Worm (Caenorhabditis elegans) whole organism, L2 larva: ENCODE data around the gene C06G4.4.
"Not testable (repeated sequence)": the region's sequence is repeated elsewhere in the genome, so short reads cannot be mapped to it uniquely, and the experiment has no call there.

Experiments used
- C34F6.9 ChIP-seq: fragments of 150-350 bp; optimal IDR thresholded peaks from 2 replicates; lab custom pipeline; 2014; ENCODE audit warnings: missing biosample characterization, missing genetic modification characterization
- F13H6.1 ChIP-seq: sonication (generic microtip); optimal IDR thresholded peaks from 2 replicates; lab custom pipeline; 2016; ENCODE audit warnings: missing genetic modification characterization, missing compliant biosample characterization
- R02D3.7 ChIP-seq: fragments of 150-350 bp; optimal IDR thresholded peaks from 2 replicates; lab custom pipeline; 2014; ENCODE audit warnings: missing biosample characterization, missing genetic modification characterization
- alr-1 ChIP-seq: fragments of 150-350 bp; optimal IDR thresholded peaks from 2 replicates; lab custom pipeline; 2014; ENCODE audit warnings: missing biosample characterization, missing genetic modification characterization
- aly-2 ChIP-seq: fragments of 150-350 bp; optimal IDR thresholded peaks from 2 replicates; lab custom pipeline; 2014; ENCODE audit warnings: missing biosample characterization, missing genetic modification characterization
- blmp-1 ChIP-seq: sonication (generic microtip); optimal IDR thresholded peaks from 2 replicates; lab custom pipeline; 2017; ENCODE audit warnings: missing genetic modification characterization, mild to moderate bottlenecking, missing compliant biosample characterization, antibody characterized with exemption, moderate library complexity; ENCODE audit not compliant: insufficient read depth
- ceh-16 ChIP-seq: fragments of 150-350 bp; optimal IDR thresholded peaks from 2 replicates; lab custom pipeline; 2014; ENCODE audit warnings: missing biosample characterization, missing genetic modification characterization
- crh-2 ChIP-seq: sonication (generic microtip); optimal IDR thresholded peaks from 2 replicates; lab custom pipeline; 2017; ENCODE audit warnings: missing biosample characterization, missing genetic modification characterization
- elt-3 ChIP-seq: sonication (generic microtip); optimal IDR thresholded peaks from 2 replicates; lab custom pipeline; 2017; ENCODE audit warnings: missing biosample characterization, missing genetic modification characterization
- gmeb-1 ChIP-seq: fragments of 150-350 bp; optimal IDR thresholded peaks from 2 replicates; lab custom pipeline; 2014; ENCODE audit warnings: missing biosample characterization, missing genetic modification characterization
- lin-11 ChIP-seq: fragments of 150-350 bp; sonication (generic microtip); optimal IDR thresholded peaks from 2 replicates; lab custom pipeline; 2014; ENCODE audit warnings: missing biosample characterization, missing genetic modification characterization, inconsistent platforms, mixed read lengths
- lin-39 ChIP-seq: fragments of 150-350 bp; optimal IDR thresholded peaks from 2 replicates; lab custom pipeline; 2014; ENCODE audit warnings: missing biosample characterization, missing genetic modification reagents, missing genetic modification characterization
- nhr-10 ChIP-seq: sonication (generic microtip); optimal IDR thresholded peaks from 2 replicates; lab custom pipeline; 2017; ENCODE audit warnings: missing biosample characterization, missing genetic modification characterization
- nhr-11 ChIP-seq: fragments of 150-350 bp; optimal IDR thresholded peaks from 2 replicates; lab custom pipeline; 2014; ENCODE audit warnings: missing biosample characterization, missing genetic modification characterization
- nhr-12 ChIP-seq: fragments of 150-350 bp; optimal IDR thresholded peaks from 2 replicates; lab custom pipeline; 2014; ENCODE audit warnings: missing biosample characterization, missing genetic modification characterization
- nhr-21 ChIP-seq: fragments of 150-350 bp; optimal IDR thresholded peaks from 2 replicates; lab custom pipeline; 2014; ENCODE audit warnings: missing biosample characterization, missing genetic modification characterization
- nhr-23 ChIP-seq: fragments of 150-350 bp; optimal IDR thresholded peaks from 2 replicates; lab custom pipeline; 2014; ENCODE audit warnings: missing biosample characterization, missing genetic modification reagents, missing genetic modification characterization
- nhr-25 ChIP-seq: fragments of 150-350 bp; sonication (generic microtip); optimal IDR thresholded peaks from 3 replicates; lab custom pipeline; 2014; ENCODE audit warnings: missing biosample characterization, missing genetic modification characterization
- nhr-6 ChIP-seq: fragments of 150-350 bp; optimal IDR thresholded peaks from 2 replicates; lab custom pipeline; 2014; ENCODE audit warnings: missing biosample characterization, missing genetic modification characterization
- nhr-77 ChIP-seq: fragments of 150-350 bp; optimal IDR thresholded peaks from 2 replicates; lab custom pipeline; 2014; ENCODE audit warnings: missing biosample characterization, missing genetic modification characterization
- peb-1 ChIP-seq: fragments of 150-350 bp; optimal IDR thresholded peaks from 2 replicates; lab custom pipeline; 2014; ENCODE audit warnings: missing biosample characterization, missing genetic modification characterization
- sem-4 ChIP-seq: fragments of 150-350 bp; optimal IDR thresholded peaks from 2 replicates; lab custom pipeline; 2014; ENCODE audit warnings: missing biosample characterization, missing genetic modification reagents, missing genetic modification characterization
- sma-3 ChIP-seq: sonication (generic microtip); optimal IDR thresholded peaks from 2 replicates; lab custom pipeline; 2016; ENCODE audit warnings: missing genetic modification reagents, missing genetic modification characterization, missing compliant biosample characterization
- sma-9 ChIP-seq, 2 experiments: fragments of 150-350 bp in 1 of 2; sonication (generic microtip) in 1 of 2; optimal IDR thresholded peaks; 2 replicates each; lab custom pipeline; 2014 to 2016; ENCODE audit warnings: missing genetic modification characterization in 2 of 2, mild to moderate bottlenecking in 1 of 2, missing biosample characterization in 1 of 2, missing compliant biosample characterization in 1 of 2, missing genetic modification reagents in 1 of 2, moderate library complexity in 1 of 2
- snpc-4 ChIP-seq: fragments of 150-350 bp; optimal IDR thresholded peaks from 2 replicates; lab custom pipeline; 2014; ENCODE audit warnings: missing biosample characterization, missing genetic modification characterization
- unc-39 ChIP-seq: fragments of 150-350 bp; optimal IDR thresholded peaks from 2 replicates; lab custom pipeline; 2014; ENCODE audit warnings: missing biosample characterization, missing genetic modification characterization
- unc-55 ChIP-seq: fragments of 150-350 bp; sonication (generic microtip); optimal IDR thresholded peaks from 3 replicates; lab custom pipeline; 2014; ENCODE audit warnings: missing biosample characterization, missing genetic modification reagents, missing genetic modification characterization
- unc-62 ChIP-seq: fragments of 150-350 bp; optimal IDR thresholded peaks from 2 replicates; lab custom pipeline; 2014; ENCODE audit warnings: missing biosample characterization, missing genetic modification reagents, missing genetic modification characterization
- zag-1 ChIP-seq: fragments of 150-350 bp; optimal IDR thresholded peaks from 2 replicates; lab custom pipeline; 2014; ENCODE audit warnings: missing biosample characterization, missing genetic modification characterization
- ztf-1 ChIP-seq: fragments of 200-800 bp; sonication (Bioruptor generic); conservative IDR thresholded peaks from 2 replicates; pipeline ENCODE4 v1.3.6; 2022; ENCODE audit warnings: missing genetic modification characterization, missing compliant biosample characterization
- ztf-11 ChIP-seq: sonication (generic microtip); optimal IDR thresholded peaks from 2 replicates; lab custom pipeline; 2017; ENCODE audit warnings: missing biosample characterization, missing genetic modification characterization

C06G4.4 gene

DNA sequence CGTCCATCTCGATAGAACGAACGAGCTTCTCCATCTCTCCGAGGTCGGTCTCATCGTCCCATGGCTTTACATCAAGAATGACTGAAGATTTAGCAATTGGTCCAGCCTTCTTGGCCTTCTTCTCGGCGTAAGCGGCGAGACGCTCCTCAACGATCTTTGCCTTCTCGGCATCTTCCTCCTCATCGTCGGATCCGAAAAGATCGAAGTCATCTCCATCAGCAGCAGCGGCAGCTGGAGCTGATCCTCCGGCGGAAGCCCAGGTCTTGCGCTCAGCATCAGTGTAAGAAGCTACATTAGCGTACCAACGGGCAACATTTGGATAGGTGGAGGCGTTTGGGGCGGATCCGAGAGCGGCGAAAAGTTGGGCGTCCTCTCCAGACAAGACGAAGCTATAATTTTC is 4.9 kb downstream of the C06G4.4 start:
- no peak for TF ChIP-seq nhr-10 (tag; lab: Kevin White, UChicago)
- no peak for TF ChIP-seq ceh-16 (tag; lab: Kevin White, UChicago)
- no peak for TF ChIP-seq nhr-6 (tag; lab: Kevin White, UChicago)
- no peak for TF ChIP-seq elt-3 (tag; lab: Kevin White, UChicago)
- no peak for TF ChIP-seq F13H6.1
- no peak for TF ChIP-seq blmp-1
- no peak for TF ChIP-seq sma-9 (GFP tag; optimal IDR thresholded peaks at IDR 0.05; lab: Kevin White, UChicago)
- no peak for TF ChIP-seq sma-9 (tag; optimal IDR thresholded peaks at IDR 0.05; lab: Kevin White, UChicago)
- TF ChIP-seq peb-1 (tag; lab: Kevin White, UChicago), result no peak
- no peak for TF ChIP-seq alr-1 (tag; lab: Kevin White, UChicago)
- no peak for TF ChIP-seq unc-55 (GFP tag; lab: Kevin White, UChicago)

DNA sequence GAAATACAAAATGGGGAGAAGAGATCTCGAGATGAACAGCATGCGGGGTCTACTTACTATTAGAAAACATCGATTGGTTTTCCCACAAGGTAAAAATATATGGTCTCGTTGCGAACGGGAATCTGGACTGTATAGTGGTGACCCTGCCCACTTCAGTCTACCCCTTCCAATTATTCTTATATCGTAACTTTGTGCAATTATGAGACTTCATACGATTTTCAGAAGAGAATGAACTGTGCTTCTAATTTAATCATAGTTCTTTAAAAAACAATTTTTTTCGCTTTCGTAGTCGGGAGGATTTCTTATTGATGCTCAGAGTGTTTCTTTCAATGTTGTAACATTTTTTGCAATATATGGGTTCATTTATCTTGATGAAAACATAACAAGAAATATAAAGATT is 5.6 kb downstream of the C06G4.4 start, which contains the start of gene F54H12.5:
Gene F54H12.5 (minus strand): TSS at position 101 of the 400 bp plus-strand sequence.
- TF ChIP-seq ceh-16 (tag; lab: Kevin White, UChicago), result no peak
- TF ChIP-seq F13H6.1, result no peak
- TF ChIP-seq C34F6.9 (tag; lab: Kevin White, UChicago), result no peak
- TF ChIP-seq zag-1 (tag; lab: Kevin White, UChicago), result no peak
- no peak for TF ChIP-seq sma-3
- TF ChIP-seq unc-39 (tag; lab: Kevin White, UChicago), result no peak
- TF ChIP-seq ztf-1, result no peak
- TF ChIP-seq lin-39 (tag; lab: Kevin White, UChicago), result no peak
- TF ChIP-seq, all 48 proteins: peak for 0

DNA sequence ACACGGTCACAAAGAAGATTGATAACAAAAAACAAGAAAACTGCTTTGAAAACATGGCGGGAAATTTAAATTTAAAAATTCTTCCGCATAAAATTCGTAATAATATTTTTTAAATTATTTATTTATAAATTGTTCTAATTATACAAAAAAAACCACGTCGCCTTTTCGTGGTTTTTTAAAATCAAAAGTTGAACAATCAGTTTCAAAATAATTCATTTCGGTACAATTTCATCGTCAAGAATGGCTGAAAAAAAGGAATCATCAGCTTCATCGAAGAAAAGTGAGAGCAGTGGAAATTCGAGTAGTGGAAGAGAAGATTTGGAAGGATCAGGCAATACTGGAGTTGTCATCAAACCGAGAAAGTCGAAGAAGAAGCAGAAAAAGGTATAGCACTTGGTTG is 8.5 kb downstream of the C06G4.4 start, which contains the start of the genes F54H12.8 and F54H12.7:
Gene F54H12.8 (minus strand): TSS at position 101 of the 400 bp plus-strand sequence.
Gene F54H12.7 (plus strand): TSS at position 229 of the 400 bp plus-strand sequence.
- TF ChIP-seq crh-2 (tag; lab: Kevin White, UChicago) (no peak), nhr-23 (tag; lab: Kevin White, UChicago) (no peak), zag-1 (tag; lab: Kevin White, UChicago) (no peak), ztf-11 (tag; lab: Kevin White, UChicago) (no peak), aly-2 (tag; lab: Kevin White, UChicago) (no peak), peb-1 (tag; lab: Kevin White, UChicago) (no peak), blmp-1 (no peak), sem-4 (tag; lab: Kevin White, UChicago) (no peak), F13H6.1 (no peak), nhr-25 (no peak), ztf-1 (no peak), nhr-21 (tag; lab: Kevin White, UChicago) (no peak), C34F6.9 (tag; lab: Kevin White, UChicago) (no peak), gmeb-1 (tag; lab: Kevin White, UChicago) (no peak), unc-62 (GFP tag; lab: Kevin White, UChicago) (no peak), snpc-4 (tag; lab: Kevin White, UChicago) (no peak), nhr-12 (tag; lab: Kevin White, UChicago) (no peak)

DNA sequence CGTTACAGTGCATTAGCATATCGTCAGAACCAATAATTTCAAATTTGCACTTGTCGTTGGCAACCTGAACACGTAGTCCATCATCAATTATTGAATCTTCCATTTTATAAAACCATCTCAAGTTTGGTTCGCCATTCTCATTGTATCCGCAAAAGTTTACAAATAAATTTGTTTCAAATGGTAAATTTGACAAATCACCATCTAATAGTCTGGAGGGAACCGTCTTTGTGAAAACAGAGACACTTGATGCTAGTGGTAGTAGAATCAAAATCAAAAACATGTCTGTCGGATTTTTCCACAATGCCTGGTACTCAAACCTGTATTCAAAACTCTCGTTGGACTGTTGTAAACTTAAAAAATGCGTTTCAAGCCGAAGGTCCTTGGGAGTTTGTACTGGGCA is 13.3 kb downstream of the C06G4.4 start, which contains the start of gene F54H12.2:
Gene F54H12.2 (plus strand): TSS at position 301 of the 400 bp plus-strand sequence.
- TF ChIP-seq ztf-11, R02D3.7, nhr-11 (tag; lab: Kevin White, UChicago): not testable (repeated sequence)

DNA sequence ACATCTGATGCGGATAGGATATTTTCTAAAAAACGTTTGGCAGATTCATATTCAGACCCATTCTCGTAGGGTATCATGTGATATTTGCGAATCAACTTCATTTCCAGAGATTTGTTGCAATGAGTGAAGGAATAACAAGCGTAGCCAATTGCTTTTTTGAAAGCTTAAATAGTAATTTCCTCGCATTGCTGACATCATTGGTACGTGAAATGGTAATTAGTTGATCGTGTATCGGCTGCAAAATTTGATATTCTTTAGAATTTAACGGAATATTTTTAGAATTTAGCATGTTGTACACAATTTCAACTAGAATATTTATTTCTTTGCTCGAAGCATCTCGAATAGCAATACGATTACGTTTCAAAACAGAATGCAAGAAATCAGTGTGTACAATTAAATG is 15.0 kb downstream of the C06G4.4 start, which contains the start of gene F54H12.4:
Gene F54H12.4 (minus strand): TSS at position 101 of the 400 bp plus-strand sequence.
- TF ChIP-seq snpc-4 (tag; lab: Kevin White, UChicago); nhr-77; unc-39 (tag; lab: Kevin White, UChicago): not testable (repeated sequence)
- TF ChIP-seq, all 48 proteins: peak for 0; not testable (repeated sequence) for 48

DNA sequence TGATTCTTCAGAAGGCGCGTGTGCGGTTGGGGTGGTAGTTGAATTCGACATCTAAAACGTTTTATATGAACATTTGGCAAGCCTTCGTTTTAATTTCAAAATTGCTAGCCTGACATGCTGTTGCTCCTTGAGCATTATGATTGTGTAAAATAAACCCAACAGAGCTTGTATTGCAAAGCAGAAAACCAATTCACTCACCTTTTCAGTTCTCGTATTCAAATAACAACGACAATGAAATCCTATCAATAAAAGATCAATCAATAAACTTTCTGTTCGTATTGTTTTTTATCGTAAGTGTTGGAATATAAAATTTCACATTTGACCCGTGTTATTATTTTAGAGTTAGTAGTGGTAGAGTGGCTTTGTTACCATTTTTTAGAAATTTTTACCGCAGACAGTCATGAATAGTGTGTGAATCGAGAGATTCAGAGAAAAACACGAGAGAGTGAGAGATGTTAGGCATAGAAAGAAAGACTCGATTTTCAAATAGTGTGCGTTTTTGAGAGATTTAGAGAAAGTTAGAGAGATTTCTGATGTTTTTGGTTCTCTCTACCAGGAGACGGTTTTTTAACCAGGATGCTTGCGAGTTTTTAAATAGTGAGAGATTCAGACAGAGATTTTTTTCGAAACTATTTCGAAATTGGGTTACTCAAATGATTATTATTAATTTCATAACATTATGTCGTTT is 18.5 kb downstream of the C06G4.4 start, which contains the start of gene F54H12.10:
Gene F54H12.10 (minus strand): TSS at position 51 of the 688 bp plus-strand sequence.
- not testable (repeated sequence) for TF ChIP-seq nhr-21, lin-11, nhr-6 (tag; lab: Kevin White, UChicago)
- TF ChIP-seq, all 48 proteins: peak for 0; not testable (repeated sequence) for 48
